Fruit fly (Drosophila melanogaster): ENCODE data around the gene pasha.

pasha gene

dm6 chr3R:31592256-31592879 lies 25.4 kb upstream of the pasha start, which contains the start of gene CG1774 (continued):
- TF ChIP-seq fd59A (GFP tag; optimal IDR thresholded peaks at IDR 0.05) (no peak), Sox102F (GFP tag; optimal IDR thresholded peaks at IDR 0.05) (no peak), Hr38 (GFP tag; optimal IDR thresholded peaks at IDR 0.05) (no peak), pdm3 (GFP tag; optimal IDR thresholded peaks at IDR 0.05) (no peak), OdsH (GFP tag; optimal IDR thresholded peaks at IDR 0.05) (no peak), CG7368 (GFP tag; optimal IDR thresholded peaks at IDR 0.05) (no peak), CG6792 (GFP tag; optimal IDR thresholded peaks at IDR 0.05) (peak; percentile 42), Sox15 (GFP tag; optimal IDR thresholded peaks at IDR 0.05) (no peak), Sox14 (GFP tag; optimal IDR thresholded peaks at IDR 0.05) (peak; percentile 39), Eip78C (GFP tag) (peak; percentile 86), Lpt (GFP tag; optimal IDR thresholded peaks at IDR 0.05) (no peak), eg (GFP tag; IDR thresholded peaks at IDR 0.05) (peak; percentile 76), CG11294 (GFP tag; IDR thresholded peaks at IDR 0.05) (peak; percentile 60; the same call in 1 of the 2 replicates), Hr39 (GFP tag; optimal IDR thresholded peaks at IDR 0.05) (peak; percentile 65), CG4318 (GFP tag; optimal IDR thresholded peaks at IDR 0.05) (no peak), svp (GFP tag) (peak; percentile 89), CG8119 (GFP tag; IDR thresholded peaks at IDR 0.05) (peak; percentile 59), spab (GFP tag; optimal IDR thresholded peaks at IDR 0.05) (no peak), CG6163 (GFP tag; IDR thresholded peaks at IDR 0.05) (peak; percentile 76; the same call in 2 of the 3 replicates), dsx (GFP tag; optimal IDR thresholded peaks at IDR 0.05; ENCODE audit: poor library complexity, severe bottlenecking) (no peak), CG6276 (GFP tag; optimal IDR thresholded peaks at IDR 0.05) (no peak)

DNA sequence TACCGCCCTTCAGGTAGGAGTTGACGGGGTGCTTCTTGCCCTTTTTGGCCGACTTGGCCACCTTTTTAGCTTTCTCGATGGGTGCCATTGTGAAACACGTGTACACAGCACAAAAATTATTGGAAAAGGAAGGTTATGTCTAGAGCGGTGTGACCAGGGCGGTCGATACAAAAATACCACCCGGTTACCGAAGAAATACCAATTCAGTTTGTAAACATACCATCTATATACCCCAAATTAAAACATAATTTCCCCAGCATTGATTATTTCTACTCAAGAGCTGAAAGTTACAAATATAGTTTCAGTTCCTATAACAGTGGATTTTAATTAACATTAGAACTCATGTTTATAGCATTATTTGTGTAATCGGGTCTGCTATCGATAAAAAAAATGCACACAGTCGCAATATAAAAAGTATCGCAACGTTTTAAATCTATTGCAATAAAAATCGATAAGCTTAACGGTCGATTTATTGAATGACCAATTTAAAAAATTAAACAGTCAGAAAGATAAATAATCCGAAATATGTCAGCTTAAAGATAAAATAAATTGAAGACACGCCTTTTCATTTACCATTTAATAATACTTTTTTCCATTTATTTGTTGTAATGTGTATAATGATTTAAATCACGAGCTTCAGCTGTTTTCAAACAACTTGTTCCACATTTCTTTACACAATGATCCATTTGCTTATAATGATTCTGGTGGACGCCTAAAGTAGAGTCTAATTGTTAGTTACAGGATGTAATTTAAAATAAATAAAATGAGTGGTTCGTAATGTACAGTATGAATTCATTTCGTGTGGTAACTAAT lies 21.5 kb upstream of the pasha start, which contains the start of gene RpL6:
Gene RpL6, minus strand, starts transcription at position 134 of the 813 bp plus-strand sequence.
- no peak for TF ChIP-seq Blimp-1 (GFP tag; optimal IDR thresholded peaks at IDR 0.05)
- TF ChIP-seq vri (GFP tag; optimal IDR thresholded peaks at IDR 0.05): peak; percentile 5
- TF ChIP-seq fkh (GFP tag; optimal IDR thresholded peaks at IDR 0.05): peak; percentile 39
- peak; percentile 52 for TF ChIP-seq CG6808 (GFP tag; optimal IDR thresholded peaks at IDR 0.05)
- no peak for TF ChIP-seq CG4318 (GFP tag; optimal IDR thresholded peaks at IDR 0.05)
- no peak for TF ChIP-seq OdsH (GFP tag; optimal IDR thresholded peaks at IDR 0.05)
- TF ChIP-seq dac (GFP tag; optimal IDR thresholded peaks at IDR 0.05): no peak
- peak; percentile 83 for TF ChIP-seq svp (GFP tag)
- peak; percentile 63 for TF ChIP-seq Eip78C (GFP tag)
- no peak for TF ChIP-seq CG8119 (GFP tag; IDR thresholded peaks at IDR 0.05)
- no peak for TF ChIP-seq pdm3 (GFP tag; optimal IDR thresholded peaks at IDR 0.05)
- no peak; the same call in 1 of the 2 replicates for TF ChIP-seq CG15336 (GFP tag; IDR thresholded peaks at IDR 0.05)
- no peak for TF ChIP-seq Hr38 (GFP tag; optimal IDR thresholded peaks at IDR 0.05)
- TF ChIP-seq cyc (GFP tag; optimal IDR thresholded peaks at IDR 0.05): no peak
- TF ChIP-seq CG31627 (GFP tag; optimal IDR thresholded peaks at IDR 0.05): no peak
- no peak for TF ChIP-seq CG11762 (GFP tag; optimal IDR thresholded peaks at IDR 0.05; ENCODE audit: insufficient read depth)
- TF ChIP-seq Gug (GFP tag; IDR thresholded peaks at IDR 0.05): no peak
- peak; percentile 59 for TF ChIP-seq CG6854 (GFP tag; optimal IDR thresholded peaks at IDR 0.05)
- no peak for TF ChIP-seq eg (GFP tag; IDR thresholded peaks at IDR 0.05)
- TF ChIP-seq Hr39 (GFP tag; optimal IDR thresholded peaks at IDR 0.05): no peak
- TF ChIP-seq CG6163 (GFP tag; IDR thresholded peaks at IDR 0.05): no peak
- no peak for TF ChIP-seq Ets96B (tag; optimal IDR thresholded peaks at IDR 0.05)
- TF ChIP-seq CG10631 (GFP tag; optimal IDR thresholded peaks at IDR 0.05): no peak
- TF ChIP-seq Eip75B (GFP tag; optimal IDR thresholded peaks at IDR 0.05): no peak
- TF ChIP-seq Smox (GFP tag; optimal IDR thresholded peaks at IDR 0.05): no peak
- no peak for TF ChIP-seq lz (GFP tag; optimal IDR thresholded peaks at IDR 0.05)
- TF ChIP-seq Hr4 (GFP tag; optimal IDR thresholded peaks at IDR 0.05): no peak
- no peak for TF ChIP-seq CG34406 (GFP tag; optimal IDR thresholded peaks at IDR 0.05)
- no peak for TF ChIP-seq topi (GFP tag; optimal IDR thresholded peaks at IDR 0.05)
- TF ChIP-seq achi (GFP tag; optimal IDR thresholded peaks at IDR 0.05): no peak
- TF ChIP-seq CG8319 (GFP tag; optimal IDR thresholded peaks at IDR 0.05): no peak
- TF ChIP-seq CG9139 (GFP tag; optimal IDR thresholded peaks at IDR 0.05): no peak
- TF ChIP-seq acj6 (GFP tag; optimal IDR thresholded peaks at IDR 0.05): no peak
- TF ChIP-seq salr (GFP tag; optimal IDR thresholded peaks at IDR 0.05): no peak
- no peak for TF ChIP-seq ss (GFP tag; optimal IDR thresholded peaks at IDR 0.05)
- TF ChIP-seq Met (GFP tag; optimal IDR thresholded peaks at IDR 0.05): no peak
- TF ChIP-seq spab (GFP tag; optimal IDR thresholded peaks at IDR 0.05): no peak
- TF ChIP-seq Sox14 (GFP tag; optimal IDR thresholded peaks at IDR 0.05): peak; percentile 41

All from whole organism, prepupa.